Fruit fly (Drosophila melanogaster): Measurements from ENCODE around the gene CG32235.

Gene CG32235

dm6 chr3L:4860370-4860769, at the start of gene CG32235:
Gene CG32235 (minus strand): TSS chr3L:4860470.
- TF ChIP-seq jing (GFP tag; optimal IDR thresholded peaks at IDR 0.05) (no peak), Dref (GFP tag; IDR thresholded peaks at IDR 0.05) (no peak), HLHmδ (GFP tag; optimal IDR thresholded peaks at IDR 0.05) (no peak), CG14014 (GFP tag; IDR thresholded peaks at IDR 0.05) (no peak), Gsc (GFP tag; IDR thresholded peaks at IDR 0.05) (no peak), Fer2 (tag; optimal IDR thresholded peaks at IDR 0.05) (no peak)

dm6 chr3L:4910068-4910467, 49.8 kb upstream of the CG32235 start, which contains the start of gene Rh50:
Gene Rh50 (plus strand): TSS chr3L:4910368.
- TF ChIP-seq CG7372 (GFP tag; IDR thresholded peaks at IDR 0.05) (0 out of 2 replicates have a peak, but pooled peaks have one; percentile 28), CG13424 (tag; optimal IDR thresholded peaks at IDR 0.05) (no peak), sens (GFP tag) (peak; percentile 10), CG12744 (GFP tag; optimal IDR thresholded peaks at IDR 0.05) (no peak)

dm6 chr3L:4899117-4899516, 38.8 kb upstream of the CG32235 start:
- TF ChIP-seq wor (GFP tag; IDR thresholded peaks at IDR 0.05) (no peak), E2f2 (GFP tag; IDR thresholded peaks at IDR 0.05) (no peak), CG18764 (GFP tag; optimal IDR thresholded peaks at IDR 0.05) (no peak), en (GFP tag; optimal IDR thresholded peaks at IDR 0.05) (no peak), ham (GFP tag; IDR thresholded peaks at IDR 0.05) (no peak), Dek (tag; optimal IDR thresholded peaks at IDR 0.05) (no peak), Tbp (GFP tag; optimal IDR thresholded peaks at IDR 0.05) (no peak), CG1792 (GFP tag; optimal IDR thresholded peaks at IDR 0.05) (no peak), wdn (GFP tag; IDR thresholded peaks at IDR 0.05) (no peak), pita (GFP tag; optimal IDR thresholded peaks at IDR 0.05) (no peak), knrl (GFP tag; IDR thresholded peaks at IDR 0.05; ENCODE audit: partially characterized antibody) (no peak), Stat92E (GFP tag; optimal IDR thresholded peaks at IDR 0.05) (no peak), CG7372 (GFP tag; IDR thresholded peaks at IDR 0.05) (no peak), CG15601 (tag; optimal IDR thresholded peaks at IDR 0.05) (no peak), nerfin-1 (tag; optimal IDR thresholded peaks at IDR 0.05) (no peak), ttk (GFP tag; IDR thresholded peaks at IDR 0.05) (no peak), Adf1 (GFP tag; IDR thresholded peaks at IDR 0.05) (no peak), eyg (GFP tag; optimal IDR thresholded peaks at IDR 0.05) (no peak), CoRest (tag; optimal IDR thresholded peaks at IDR 0.05) (no peak), inv (GFP tag; IDR thresholded peaks at IDR 0.05; ENCODE audit: partially characterized antibody) (no peak), repo (GFP tag; optimal IDR thresholded peaks at IDR 0.05) (no peak), HmgD (GFP tag; optimal IDR thresholded peaks at IDR 0.05) (no peak), sens (GFP tag) (peak; percentile 28), kay (GFP tag; optimal IDR thresholded peaks at IDR 0.05) (peak; percentile 40), CG10366 (GFP tag; IDR thresholded peaks at IDR 0.05) (no peak), run (tag; optimal IDR thresholded peaks at IDR 0.05) (no peak), Lhr (GFP tag; optimal IDR thresholded peaks at IDR 0.05) (no peak), sd (tag; optimal IDR thresholded peaks at IDR 0.05) (peak; percentile 78), ems (GFP tag; optimal IDR thresholded peaks at IDR 0.05) (no peak), crp (GFP tag; optimal IDR thresholded peaks at IDR 0.05) (no peak), chinmo (GFP tag; IDR thresholded peaks at IDR 0.05; ENCODE audit: partially characterized antibody) (0 out of 4 replicates have a peak, but pooled peaks have one; percentile 12), CG14710 (tag; optimal IDR thresholded peaks at IDR 0.05) (no peak), CG8281 (tag; optimal IDR thresholded peaks at IDR 0.05) (no peak), ro (GFP tag; IDR thresholded peaks at IDR 0.05) (no peak), Hr78 (GFP tag; optimal IDR thresholded peaks at IDR 0.05) (no peak), GATAe (GFP tag; conservative IDR thresholded peaks at IDR 0.05) (0 out of 2 replicates have a peak, but pooled peaks have one; percentile 8)
